Worm (Caenorhabditis elegans) whole organism, L4 larva: Measurements from ENCODE around the gene flh-3.
A peak's percentile ranks its signal among the peaks of the same experiment; 100 is the strongest.

ENCODE experiments used
- R02D3.7 ChIP-seq: fragments of 150-350 bp; sonication (generic microtip); optimal IDR thresholded peaks from 3 replicates; lab custom pipeline; 2014; ENCODE audit warnings: missing biosample characterization, missing genetic modification characterization
- Y105C5A.15 ChIP-seq: fragments of 200-800 bp; sonication (Bioruptor generic); IDR thresholded peaks from 2 replicates; pipeline ENCODE4 v1.3.6; 2022; ENCODE audit warnings: missing genetic modification characterization, missing compliant biosample characterization
- Y48G9A.11 ChIP-seq: fragments of 200-800 bp; sonication (Bioruptor generic); IDR thresholded peaks from 2 replicates; pipeline ENCODE4 v1.3.6; 2022; ENCODE audit warnings: missing genetic modification reagents, missing genetic modification characterization, missing compliant biosample characterization
- Y75B8A.6 ChIP-seq: fragments of 200-800 bp; sonication (Bioruptor generic); IDR thresholded peaks from 2 replicates; pipeline ENCODE4 v1.3.6; 2022; ENCODE audit warnings: missing genetic modification reagents, missing genetic modification characterization, missing compliant biosample characterization
- aha-1 ChIP-seq: fragments of 150-350 bp; peaks from one replicate; lab custom pipeline; 2014; ENCODE audit warnings: missing biosample characterization, missing genetic modification characterization
- ama-1 ChIP-seq: fragments of 150-350 bp; optimal IDR thresholded peaks from 2 replicates; lab custom pipeline; 2014; ENCODE audit warnings: inconsistent platforms, mixed read lengths
- arid-1 ChIP-seq: fragments of 200-800 bp; sonication (Bioruptor generic); conservative IDR thresholded peaks from 2 replicates; pipeline ENCODE4 v1.3.6; 2022; ENCODE audit warnings: missing genetic modification reagents, missing genetic modification characterization, missing compliant biosample characterization
- ceh-20 ChIP-seq: fragments of 200-800 bp; sonication (Bioruptor generic); IDR thresholded peaks from 2 replicates; pipeline ENCODE4 v1.3.6; 2022; ENCODE audit warnings: missing genetic modification reagents, missing genetic modification characterization, missing compliant biosample characterization
- ceh-32 ChIP-seq: sonication (generic microtip); optimal IDR thresholded peaks from 2 replicates; lab custom pipeline; 2016; ENCODE audit warnings: mild to moderate bottlenecking, missing genetic modification characterization, missing compliant biosample characterization; ENCODE audit not compliant: poor library complexity
- ceh-62 ChIP-seq: sonication (generic microtip); optimal IDR thresholded peaks from 2 replicates; lab custom pipeline; 2017; ENCODE audit warnings: missing biosample characterization, missing genetic modification characterization
- ctbp-1 ChIP-seq: fragments of 200-800 bp; sonication (Bioruptor generic); IDR thresholded peaks from 2 replicates; pipeline ENCODE4 v1.3.6; 2022; ENCODE audit warnings: missing genetic modification reagents, missing genetic modification characterization, missing compliant biosample characterization
- daf-16 ChIP-seq, 3 experiments: sonication (generic microtip); optimal IDR thresholded peaks; 2 replicates each; lab custom pipeline; 2016 to 2017; ENCODE audit warnings: missing genetic modification characterization in 3 of 3, missing genetic modification reagents in 3 of 3, mild to moderate bottlenecking in 2 of 3, missing compliant biosample characterization in 2 of 3, missing biosample characterization in 1 of 3, moderate library complexity in 1 of 3
- daf-19 ChIP-seq: fragments of 200-800 bp; sonication (Bioruptor generic); conservative IDR thresholded peaks from 2 replicates; pipeline ENCODE4 v1.3.6; 2022; ENCODE audit warnings: missing genetic modification characterization, missing compliant biosample characterization
- daf-8 ChIP-seq: fragments of 200-800 bp; sonication (Bioruptor generic); IDR thresholded peaks from 2 replicates; pipeline ENCODE4 v1.3.6; 2022; ENCODE audit warnings: missing genetic modification characterization, missing compliant biosample characterization
- dmd-6 ChIP-seq: fragments of 200-800 bp; sonication (Bioruptor generic); IDR thresholded peaks from 2 replicates; pipeline ENCODE4 v1.3.6; 2022; ENCODE audit warnings: missing genetic modification reagents, missing genetic modification characterization, missing compliant biosample characterization
- dmd-9 ChIP-seq: fragments of 200-800 bp; sonication (Bioruptor generic); IDR thresholded peaks from 2 replicates; pipeline ENCODE4 v1.3.6; 2022; ENCODE audit warnings: missing genetic modification reagents, missing genetic modification characterization, missing compliant biosample characterization
- duxl-1 ChIP-seq: sonication (generic microtip); optimal IDR thresholded peaks from 2 replicates; lab custom pipeline; 2016; ENCODE audit warnings: mild to moderate bottlenecking, missing genetic modification characterization, moderate library complexity, missing compliant biosample characterization; ENCODE audit not compliant: poor library complexity
- egl-27 ChIP-seq: sonication (generic microtip); optimal IDR thresholded peaks from 3 replicates; lab custom pipeline; 2017; ENCODE audit warnings: missing biosample characterization, missing genetic modification reagents, missing genetic modification characterization
- gei-8 ChIP-seq: fragments of 200-800 bp; sonication (Bioruptor generic); optimal IDR thresholded peaks from 2 replicates; lab custom pipeline; 2018; ENCODE audit warnings: mild to moderate bottlenecking, missing genetic modification characterization, missing compliant biosample characterization
- hif-1 ChIP-seq, 2 experiments: sonication (generic microtip); optimal IDR thresholded peaks; 2 replicates each; lab custom pipeline; 2016 to 2017; ENCODE audit warnings: missing compliant biosample characterization in 2 of 2, missing genetic modification characterization in 2 of 2, missing genetic modification reagents in 2 of 2, missing genotype in 2 of 2, mild to moderate bottlenecking in 1 of 2
- hmg-1.1 ChIP-seq: fragments of 200-800 bp; sonication (Bioruptor generic); IDR thresholded peaks from 2 replicates; pipeline ENCODE4 v1.3.6; 2022; ENCODE audit warnings: missing genetic modification reagents, missing genetic modification characterization, missing compliant biosample characterization
- lim-7 ChIP-seq: fragments of 200-800 bp; sonication (Bioruptor generic); IDR thresholded peaks from 2 replicates; pipeline ENCODE4 v1.3.6; 2022; ENCODE audit warnings: missing genetic modification characterization, missing compliant biosample characterization
- lin-13 ChIP-seq: fragments of 150-350 bp; optimal IDR thresholded peaks from 2 replicates; lab custom pipeline; 2014; ENCODE audit warnings: missing biosample characterization, missing genetic modification reagents, missing genetic modification characterization
- lin-15B ChIP-seq: fragments of 150-350 bp; sonication (generic microtip); optimal IDR thresholded peaks from 3 replicates; lab custom pipeline; 2014; ENCODE audit warnings: missing biosample characterization, missing genetic modification characterization
- lin-29 ChIP-seq: fragments of 200-800 bp; sonication (Bioruptor generic); IDR thresholded peaks from 2 replicates; pipeline ENCODE4 v1.3.6; 2022; ENCODE audit warnings: missing genetic modification reagents, missing genetic modification characterization, missing compliant biosample characterization
- lin-38 ChIP-seq: fragments of 200-800 bp; sonication (Bioruptor generic); IDR thresholded peaks from 2 replicates; pipeline ENCODE4 v1.3.6; 2022; ENCODE audit warnings: missing genetic modification reagents, missing genetic modification characterization, missing compliant biosample characterization
- lsy-2 ChIP-seq, 2 experiments: fragments of 150-350 bp in 1 of 2; sonication (generic microtip) in 1 of 2; optimal IDR thresholded peaks; 2 replicates each; lab custom pipeline; 2014 to 2017; ENCODE audit warnings: missing biosample characterization in 2 of 2, missing genetic modification characterization in 2 of 2
- mdt-29 ChIP-seq: fragments of 200-800 bp; sonication (Bioruptor generic); IDR thresholded peaks from 2 replicates; pipeline ENCODE4 v1.3.6; 2022; ENCODE audit warnings: missing genetic modification reagents, missing genetic modification characterization, missing compliant biosample characterization
- nhr-10 ChIP-seq: fragments of 150-350 bp; optimal IDR thresholded peaks from 2 replicates; lab custom pipeline; 2014; ENCODE audit warnings: missing biosample characterization, missing genetic modification characterization
- nhr-111 ChIP-seq: fragments of 200-800 bp; sonication (Bioruptor generic); optimal IDR thresholded peaks from 2 replicates; lab custom pipeline; 2018; ENCODE audit warnings: mild to moderate bottlenecking, missing genetic modification characterization, missing compliant biosample characterization
- nhr-41 ChIP-seq: fragments of 200-800 bp; sonication (Bioruptor generic); IDR thresholded peaks from 2 replicates; pipeline ENCODE4 v1.3.6; 2022; ENCODE audit warnings: missing genetic modification reagents, missing genetic modification characterization, missing compliant biosample characterization
- skn-1 ChIP-seq: fragments of 150-350 bp; optimal IDR thresholded peaks from 2 replicates; lab custom pipeline; 2014; ENCODE audit warnings: missing biosample characterization, missing genetic modification characterization
- snpc-1.2 ChIP-seq: fragments of 200-800 bp; sonication (Bioruptor generic); IDR thresholded peaks from 2 replicates; pipeline ENCODE4 v1.3.6; 2022; ENCODE audit warnings: missing genetic modification reagents, missing genetic modification characterization, missing compliant biosample characterization
- snpc-4 ChIP-seq: fragments of 150-350 bp; optimal IDR thresholded peaks from 2 replicates; lab custom pipeline; 2014; ENCODE audit warnings: missing biosample characterization, missing genetic modification characterization
- unc-39 ChIP-seq: sonication (generic microtip); optimal IDR thresholded peaks from 2 replicates; lab custom pipeline; 2017; ENCODE audit warnings: missing biosample characterization, missing genetic modification characterization
- unc-62 ChIP-seq, 3 experiments: fragments of 150-350 bp in 1 of 3; sonication (generic microtip); optimal IDR thresholded peaks in 2 of 3; peaks in 1 of 3; 1 replicate in 1 of 3; 2 replicates in 2 of 3; lab custom pipeline; 2014 to 2017; ENCODE audit warnings: missing biosample characterization in 3 of 3, missing genetic modification characterization in 3 of 3, missing genetic modification reagents in 3 of 3, missing genotype in 1 of 3

Gene flh-3

ce11 chrIV:9316068-9316681 lies 46.3 kb downstream of the flh-3 start, which contains the start of the genes F49C12.9 and rpn-7 (continued):
- TF ChIP-seq ceh-32 (tag; lab: Kevin White, UChicago) (no peak), egl-27 (no peak), skn-1 (tag; lab: Kevin White, UChicago) (no peak), ceh-62 (tag; lab: Kevin White, UChicago) (no peak), hif-1 (tag; optimal IDR thresholded peaks at IDR 0.05; lab: Kevin White, UChicago) (no peak), lin-13 (GFP tag; lab: Kevin White, UChicago) (no peak), arid-1 (GFP tag; lab: Robert Waterston, UW) (no peak), snpc-1.2 (GFP tag; lab: Robert Waterston, UW) (peak; percentile 45; the same call in 1 of the 2 replicates), hmg-1.1 (GFP tag; lab: Robert Waterston, UW) (no peak), snpc-4 (no peak), nhr-10 (tag; lab: Kevin White, UChicago) (no peak), daf-19 (GFP tag; lab: Robert Waterston, UW) (no peak), R02D3.7 (no peak), daf-16 (GFP tag; optimal IDR thresholded peaks at IDR 0.05; lab: Kevin White, UChicago) (no peak), daf-16 (tag; optimal IDR thresholded peaks at IDR 0.05; lab: Kevin White, UChicago) (peak; percentile 12), Y75B8A.6 (GFP tag; lab: Robert Waterston, UW) (no peak), lim-7 (no peak), nhr-111 (GFP tag; lab: Kevin White, UChicago) (no peak), duxl-1 (tag; lab: Kevin White, UChicago) (no peak), gei-8 (GFP tag; lab: Kevin White, UChicago) (no peak), lin-38 (GFP tag; lab: Robert Waterston, UW) (no peak), unc-39 (tag; lab: Kevin White, UChicago) (no peak), ceh-20 (GFP tag; lab: Robert Waterston, UW) (no peak), ctbp-1 (GFP tag; lab: Robert Waterston, UW) (0 out of 2 replicates have a peak, but pooled peaks have one; percentile 9), nhr-41 (GFP tag; lab: Robert Waterston, UW) (no peak)

ce11 chrIV:9318147-9318546 lies 48.3 kb downstream of the flh-3 start:
- TF ChIP-seq dmd-6 (GFP tag; lab: Robert Waterston, UW) = no peak
- TF ChIP-seq lin-38 (GFP tag; lab: Robert Waterston, UW) = peak; percentile 55
- peak; percentile 75 for TF ChIP-seq aha-1 (tag; lab: Kevin White, UChicago)

- no peak for TF ChIP-seq lin-29
- TF ChIP-seq ama-1 (lab: Kevin White, UChicago) = no peak
- TF ChIP-seq ceh-20 (GFP tag; lab: Robert Waterston, UW) = no peak
- no peak for TF ChIP-seq lsy-2 (tag; optimal IDR thresholded peaks at IDR 0.05; lab: Kevin White, UChicago)
- TF ChIP-seq mdt-29 = no peak
- no peak for TF ChIP-seq Y105C5A.15 (GFP tag; lab: Robert Waterston, UW)
- TF ChIP-seq daf-8 (GFP tag; lab: Robert Waterston, UW) = no peak
- no peak for TF ChIP-seq dmd-6 (GFP tag; lab: Robert Waterston, UW)
Observed at ce11 chrIV:9319080-9319479, 49.2 kb downstream of the flh-3 start, which contains the start of the genes F49C12.11 and nemt-1. Gene F49C12.11, plus strand, starts transcription at chrIV:9319380. Gene nemt-1, minus strand, starts transcription at chrIV:9319439.

ce11 chrIV:9320023-9320422 lies 50.1 kb downstream of the flh-3 start:
- TF ChIP-seq gei-8 (GFP tag; lab: Kevin White, UChicago) = peak; percentile 30
- TF ChIP-seq unc-62 (GFP tag; optimal IDR thresholded peaks at IDR 0.05 in 1 of 2; lab: Kevin White, UChicago) = peak in 1 of 2 experiments; percentile 51
- TF ChIP-seq unc-62 (tag; optimal IDR thresholded peaks at IDR 0.05; lab: Kevin White, UChicago) = no peak
- 0 out of 2 replicates have a peak, but pooled peaks have one; percentile 41 for TF ChIP-seq arid-1 (GFP tag; lab: Robert Waterston, UW)
- 0 out of 2 replicates have a peak, but pooled peaks have one; percentile 40 for TF ChIP-seq Y105C5A.15 (GFP tag; lab: Robert Waterston, UW)
- TF ChIP-seq ama-1 (lab: Kevin White, UChicago) = peak; percentile 31
- no peak for TF ChIP-seq lin-15B
- TF ChIP-seq dmd-9 (GFP tag; lab: Robert Waterston, UW) = no peak
- 0 out of 2 replicates have a peak, but pooled peaks have one; percentile 30 for TF ChIP-seq Y48G9A.11 (GFP tag; lab: Robert Waterston, UW)
- no peak for TF ChIP-seq daf-16 (GFP tag; optimal IDR thresholded peaks at IDR 0.05; lab: Kevin White, UChicago)
- peak; percentile 18 for TF ChIP-seq daf-16 (tag; optimal IDR thresholded peaks at IDR 0.05; lab: Kevin White, UChicago)
